In genomic region chr3L:9505007-9505712, dm6 we compare ENCODE assay signal across 5 fruit fly cellular contexts.
TF ChIP-seq lines count a peak whose summit lies in the region.

path (minus strand) TSS chr3L:9505328.

- no peak for TF ChIP-seq CTCF in whole organism, embryonic (GFP tag; optimal IDR thresholded peaks at IDR 0.05; lab: Kevin White, UChicago)

TF ChIP-seq in whole organism, adult, 20 proteins besides CTCF, POLR2A, EP300 and RAD21 (continues in another document):
- TF ChIP-seq Mnt (GFP tag; optimal IDR thresholded peaks at IDR 0.05; lab: Kevin White, UChicago) (peak; percentile 86), cic (GFP tag; optimal IDR thresholded peaks at IDR 0.05; lab: Kevin White, UChicago) (peak; percentile 11), pad (GFP tag; optimal IDR thresholded peaks at IDR 0.05; lab: Kevin White, UChicago) (no peak), Clk (GFP tag; optimal IDR thresholded peaks at IDR 0.05; lab: Kevin White, UChicago) (no peak), tj (GFP tag; optimal IDR thresholded peaks at IDR 0.05; lab: Kevin White, UChicago) (peak; percentile 70), CG5204 (GFP tag; optimal IDR thresholded peaks at IDR 0.05; lab: Kevin White, UChicago) (no peak), CG14711 (tag; optimal IDR thresholded peaks at IDR 0.05; lab: Kevin White, UChicago) (peak; percentile 48), Crg-1 (GFP tag; optimal IDR thresholded peaks at IDR 0.05; lab: Kevin White, UChicago) (no peak), kay (GFP tag; lab: Kevin White, UChicago; ENCODE audit: borderline replicate concordance) (peak; percentile 39), CG7045 (GFP tag; optimal IDR thresholded peaks at IDR 0.05; lab: Kevin White, UChicago) (peak; percentile 25), cnc (optimal IDR thresholded peaks at IDR 0.05; lab: Kevin White, UChicago) (no peak), toe (GFP tag; optimal IDR thresholded peaks at IDR 0.05; lab: Kevin White, UChicago) (no peak), CG1620 (GFP tag; optimal IDR thresholded peaks at IDR 0.05; lab: Kevin White, UChicago) (peak; percentile 53), CG33017 (tag; optimal IDR thresholded peaks at IDR 0.05; lab: Kevin White, UChicago) (peak; percentile 19), CG12768 (GFP tag; optimal IDR thresholded peaks at IDR 0.05; lab: Kevin White, UChicago) (peak; percentile 49), CG7101 (tag; optimal IDR thresholded peaks at IDR 0.05; lab: Kevin White, UChicago) (peak; percentile 42), ovo (GFP tag; optimal IDR thresholded peaks at IDR 0.05; lab: Kevin White, UChicago) (no peak), CG11617 (GFP tag; optimal IDR thresholded peaks at IDR 0.05; lab: Kevin White, UChicago) (peak; percentile 42)

TF ChIP-seq in whole organism, embryonic, 481 proteins besides CTCF, POLR2A, EP300 and RAD21 (continues in another document):
- TF ChIP-seq tap (tag; optimal IDR thresholded peaks at IDR 0.05; lab: Kevin White, UChicago) (peak; percentile 25), ci (GFP tag; IDR thresholded peaks at IDR 0.05; lab: Robert Waterston, UW) (peak; percentile 73; the same call in 2 of the 3 replicates), CG14667 (GFP tag; IDR thresholded peaks at IDR 0.05; lab: Robert Waterston, UW) (no peak), nom (GFP tag; optimal IDR thresholded peaks at IDR 0.05; lab: Kevin White, UChicago) (peak; percentile 19), CG10565 (GFP tag; optimal IDR thresholded peaks at IDR 0.05; lab: Kevin White, UChicago) (no peak), nmo (GFP tag; optimal IDR thresholded peaks at IDR 0.05; lab: Kevin White, UChicago) (peak; percentile 57), CG42726 (GFP tag; IDR thresholded peaks at IDR 0.05; lab: Robert Waterston, UW; ENCODE audit: partially characterized antibody) (peak; percentile 58; the same call in 1 of the 2 replicates), Fer1 (GFP tag; optimal IDR thresholded peaks at IDR 0.05; lab: Kevin White, UChicago) (peak; percentile 57), lab (GFP tag; optimal IDR thresholded peaks at IDR 0.05; lab: Kevin White, UChicago) (peak; percentile 40), corto (GFP tag; optimal IDR thresholded peaks at IDR 0.05; lab: Kevin White, UChicago) (no peak), Fer3 (tag; optimal IDR thresholded peaks at IDR 0.05; lab: Kevin White, UChicago) (peak; percentile 34), h (optimal IDR thresholded peaks at IDR 0.05; lab: Kevin White, UChicago) (no peak), grn (GFP tag; optimal IDR thresholded peaks at IDR 0.05; lab: Kevin White, UChicago) (no peak), CG6654 (GFP tag; optimal IDR thresholded peaks at IDR 0.05; lab: Kevin White, UChicago) (no peak), rib (GFP tag; IDR thresholded peaks at IDR 0.05; lab: Robert Waterston, UW) (no peak), CG18619 (GFP tag; optimal IDR thresholded peaks at IDR 0.05; lab: Kevin White, UChicago) (peak; percentile 38), CG12299 (tag; optimal IDR thresholded peaks at IDR 0.05; lab: Kevin White, UChicago) (no peak), Meics (GFP tag; optimal IDR thresholded peaks at IDR 0.05; lab: Kevin White, UChicago) (peak; percentile 66), CG4360 (GFP tag; IDR thresholded peaks at IDR 0.05; lab: Robert Waterston, UW) (no peak)

TF ChIP-seq in whole organism, prepupa, 60 proteins besides CTCF, POLR2A, EP300 and RAD21 (continues in another document):
- peak; percentile 32 for TF ChIP-seq CG3919 (GFP tag; optimal IDR thresholded peaks at IDR 0.05; lab: Kevin White, UChicago)
- peak; percentile 16 for TF ChIP-seq achi (GFP tag; optimal IDR thresholded peaks at IDR 0.05; lab: Kevin White, UChicago)
- no peak for TF ChIP-seq dac (GFP tag; optimal IDR thresholded peaks at IDR 0.05; lab: Kevin White, UChicago)
- TF ChIP-seq Met (GFP tag; optimal IDR thresholded peaks at IDR 0.05; lab: Kevin White, UChicago), result no peak
- no peak for TF ChIP-seq CG11294 (GFP tag; IDR thresholded peaks at IDR 0.05; lab: Robert Waterston, UW)
- peak; percentile 40 for TF ChIP-seq CG6276 (GFP tag; optimal IDR thresholded peaks at IDR 0.05; lab: Kevin White, UChicago)
- peak; percentile 52 for TF ChIP-seq CG32006 (GFP tag; optimal IDR thresholded peaks at IDR 0.05; lab: Kevin White, UChicago)
- peak; percentile 59 for TF ChIP-seq Ets96B (tag; optimal IDR thresholded peaks at IDR 0.05; lab: Kevin White, UChicago)
- TF ChIP-seq Gug (GFP tag; IDR thresholded peaks at IDR 0.05; lab: Robert Waterston, UW), result no peak
- no peak for TF ChIP-seq fd59A (GFP tag; optimal IDR thresholded peaks at IDR 0.05; lab: Kevin White, UChicago)
- no peak for TF ChIP-seq pdm3 (GFP tag; optimal IDR thresholded peaks at IDR 0.05; lab: Kevin White, UChicago)
- TF ChIP-seq CG6808 (GFP tag; optimal IDR thresholded peaks at IDR 0.05; lab: Kevin White, UChicago), result peak; percentile 19
- no peak for TF ChIP-seq Lpt (GFP tag; optimal IDR thresholded peaks at IDR 0.05; lab: Kevin White, UChicago)
- TF ChIP-seq CG8119 (GFP tag; IDR thresholded peaks at IDR 0.05; lab: Robert Waterston, UW), result no peak
- TF ChIP-seq Blimp-1 (GFP tag; optimal IDR thresholded peaks at IDR 0.05; lab: Kevin White, UChicago), result no peak
- no peak for TF ChIP-seq spab (GFP tag; optimal IDR thresholded peaks at IDR 0.05; lab: Kevin White, UChicago)
- TF ChIP-seq CG11762 (GFP tag; optimal IDR thresholded peaks at IDR 0.05; lab: Kevin White, UChicago; ENCODE audit: insufficient read depth), result no peak
- peak; percentile 12 for TF ChIP-seq Hr4 (GFP tag; optimal IDR thresholded peaks at IDR 0.05; lab: Kevin White, UChicago)
- no peak for TF ChIP-seq Smox (GFP tag; optimal IDR thresholded peaks at IDR 0.05; lab: Kevin White, UChicago)
- no peak for TF ChIP-seq OdsH (GFP tag; optimal IDR thresholded peaks at IDR 0.05; lab: Kevin White, UChicago)

TF ChIP-seq in whole organism, pupa, 21 proteins besides CTCF, POLR2A, EP300 and RAD21:
- peak; percentile 19; the same call in 1 of the 2 replicates for TF ChIP-seq Ets98B (GFP tag; IDR thresholded peaks at IDR 0.05; lab: Robert Waterston, UW)
- TF ChIP-seq D1 (tag; optimal IDR thresholded peaks at IDR 0.05; lab: Kevin White, UChicago), result peak; percentile 80
- TF ChIP-seq Pif1B (GFP tag; optimal IDR thresholded peaks at IDR 0.05; lab: Kevin White, UChicago), result peak; percentile 1
- TF ChIP-seq CG8301 (tag; optimal IDR thresholded peaks at IDR 0.05; lab: Kevin White, UChicago), result no peak
- no peak for TF ChIP-seq rn (GFP tag; IDR thresholded peaks at IDR 0.05; lab: Robert Waterston, UW)
- TF ChIP-seq CG4496 (GFP tag; IDR thresholded peaks at IDR 0.05; lab: Robert Waterston, UW), result peak; percentile 56; the same call in 1 of the 3 replicates
- no peak for TF ChIP-seq gl (tag; optimal IDR thresholded peaks at IDR 0.05; lab: Kevin White, UChicago)
- peak; percentile 12 for TF ChIP-seq CG17806 (tag; optimal IDR thresholded peaks at IDR 0.05; lab: Kevin White, UChicago)
- TF ChIP-seq CG13204 (GFP tag; optimal IDR thresholded peaks at IDR 0.05; lab: Kevin White, UChicago), result no peak
- TF ChIP-seq CG15710 (tag; optimal IDR thresholded peaks at IDR 0.05; lab: Kevin White, UChicago), result peak; percentile 45
- no peak for TF ChIP-seq CG10348 (GFP tag; IDR thresholded peaks at IDR 0.05; lab: Robert Waterston, UW)
- TF ChIP-seq Pif1A (GFP tag; optimal IDR thresholded peaks at IDR 0.05; lab: Kevin White, UChicago), result no peak
- peak; percentile 55 for TF ChIP-seq CG9948 (tag; optimal IDR thresholded peaks at IDR 0.05; lab: Kevin White, UChicago)
- TF ChIP-seq CG32121 (GFP tag; IDR thresholded peaks at IDR 0.05; lab: Robert Waterston, UW), result peak; percentile 12; the same call in 1 of the 2 replicates
- no peak for TF ChIP-seq CG34367 (tag; optimal IDR thresholded peaks at IDR 0.05; lab: Kevin White, UChicago)
- no peak for TF ChIP-seq fd96Ca (GFP tag; IDR thresholded peaks at IDR 0.05; lab: Robert Waterston, UW)
- TF ChIP-seq CG14655 (GFP tag; optimal IDR thresholded peaks at IDR 0.05; lab: Kevin White, UChicago), result peak; percentile 44
- TF ChIP-seq EcR (GFP tag; optimal IDR thresholded peaks at IDR 0.05; lab: Kevin White, UChicago), result peak; percentile 58
- no peak for TF ChIP-seq CG12605 (GFP tag; IDR thresholded peaks at IDR 0.05; lab: Robert Waterston, UW)
- peak; percentile 76 for TF ChIP-seq CG8159 (tag; optimal IDR thresholded peaks at IDR 0.05; lab: Kevin White, UChicago)
- peak; percentile 46 for TF ChIP-seq Snoo (tag; optimal IDR thresholded peaks at IDR 0.05; lab: Kevin White, UChicago)

TF ChIP-seq in whole organism, wandering third instar larva, 38 proteins besides CTCF, POLR2A, EP300 and RAD21 (continues in another document):
- TF ChIP-seq OdsH (GFP tag; optimal IDR thresholded peaks at IDR 0.05; lab: Kevin White, UChicago) (no peak), Hr83 (GFP tag; optimal IDR thresholded peaks at IDR 0.05; lab: Kevin White, UChicago; ENCODE audit: poor library complexity, severe bottlenecking) (peak; percentile 65), sv (GFP tag; optimal IDR thresholded peaks at IDR 0.05; lab: Kevin White, UChicago) (no peak), CG9705 (GFP tag; optimal IDR thresholded peaks at IDR 0.05; lab: Kevin White, UChicago) (no peak), Rel (GFP tag; optimal IDR thresholded peaks at IDR 0.05; lab: Kevin White, UChicago) (no peak), Rel (tag; optimal IDR thresholded peaks at IDR 0.05; lab: Kevin White, UChicago) (peak; percentile 49), Myc (optimal IDR thresholded peaks at IDR 0.05; lab: Kevin White, UChicago) (peak; percentile 90), sage (GFP tag; optimal IDR thresholded peaks at IDR 0.05; lab: Kevin White, UChicago) (no peak), CrebA (GFP tag; optimal IDR thresholded peaks at IDR 0.05; lab: Kevin White, UChicago; ENCODE audit: borderline replicate concordance) (no peak), Jra (GFP tag; optimal IDR thresholded peaks at IDR 0.05; lab: Kevin White, UChicago) (peak; percentile 14), rgr (GFP tag; optimal IDR thresholded peaks at IDR 0.05; lab: Kevin White, UChicago) (peak; percentile 8), Vsx2 (GFP tag; optimal IDR thresholded peaks at IDR 0.05; lab: Kevin White, UChicago; ENCODE audit: partially characterized antibody) (no peak), dmrt93B (GFP tag; optimal IDR thresholded peaks at IDR 0.05; lab: Kevin White, UChicago) (no peak), Abd-B (GFP tag; optimal IDR thresholded peaks at IDR 0.05; lab: Kevin White, UChicago) (no peak), usp (GFP tag; optimal IDR thresholded peaks at IDR 0.05; lab: Kevin White, UChicago) (no peak), CG32264 (GFP tag; optimal IDR thresholded peaks at IDR 0.05; lab: Kevin White, UChicago) (no peak), Dfd (GFP tag; optimal IDR thresholded peaks at IDR 0.05; lab: Kevin White, UChicago) (no peak), ey (GFP tag; optimal IDR thresholded peaks at IDR 0.05; lab: Kevin White, UChicago) (no peak), dl (GFP tag; optimal IDR thresholded peaks at IDR 0.05; lab: Kevin White, UChicago; ENCODE audit: insufficient read depth in 1 of 2, partially characterized antibody in 2 of 2) (no peak), woc (GFP tag; optimal IDR thresholded peaks at IDR 0.05; lab: Kevin White, UChicago) (peak; percentile 35), foxo (GFP tag; optimal IDR thresholded peaks at IDR 0.05; lab: Kevin White, UChicago) (peak in 1 of 2 experiments; percentile 27), jim (GFP tag; optimal IDR thresholded peaks at IDR 0.05; lab: Kevin White, UChicago) (peak; percentile 37), fru (GFP tag; optimal IDR thresholded peaks at IDR 0.05; lab: Kevin White, UChicago) (peak; percentile 4)
